Worm (Caenorhabditis elegans): ENCODE data around the gene F58D2.5.

F58D2.5 gene

DNA sequence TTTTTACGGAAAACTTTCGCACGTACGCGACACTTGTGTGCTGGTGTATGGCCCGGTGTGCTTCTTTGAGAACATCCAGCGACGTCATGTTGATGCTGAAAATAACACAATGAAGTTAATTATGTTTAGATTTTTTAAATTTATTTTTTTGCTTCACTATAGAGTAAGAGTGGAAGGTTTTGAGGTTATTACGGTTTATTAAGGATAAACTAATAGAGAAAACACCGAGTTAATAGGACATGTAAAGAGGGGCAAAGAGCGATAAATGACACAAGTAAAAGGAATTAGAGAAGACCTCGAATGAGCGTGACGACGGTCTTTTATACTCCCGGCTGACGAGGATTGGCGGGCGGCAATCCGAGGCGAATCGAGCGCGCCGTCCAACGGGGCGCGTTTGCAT is 4.2 kb downstream of the F58D2.5 start, which contains the start of gene F58D2.4:
Gene F58D2.4, minus strand, starts transcription at position 101 of the 400 bp plus-strand sequence.
- no peak for TF ChIP-seq unc-62 (GFP tag; optimal IDR thresholded peaks at IDR 0.05)

DNA sequence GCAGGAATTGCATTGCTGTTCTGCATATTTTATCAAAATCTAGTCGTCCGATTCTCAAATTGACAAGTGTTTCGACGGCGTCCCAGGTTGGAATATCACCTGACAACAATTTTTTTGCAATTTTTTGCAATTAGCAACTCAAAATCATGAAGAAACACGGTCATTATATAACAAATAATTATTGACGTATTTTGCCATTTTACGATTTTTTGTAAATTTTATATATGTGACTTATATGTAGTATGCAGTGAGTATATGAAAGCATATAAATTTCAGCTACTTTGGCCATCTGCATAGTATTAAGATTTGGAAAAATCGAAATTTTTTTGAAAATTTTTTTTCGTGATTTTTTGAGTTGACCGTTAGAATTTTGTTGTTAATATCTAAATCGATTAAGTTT is 12.4 kb downstream of the F58D2.5 start, which contains the start of gene F58D2.3:
Gene F58D2.3, minus strand, starts transcription at position 101 of the 400 bp plus-strand sequence.
- no peak for TF ChIP-seq unc-62 (GFP tag; optimal IDR thresholded peaks at IDR 0.05)

DNA sequence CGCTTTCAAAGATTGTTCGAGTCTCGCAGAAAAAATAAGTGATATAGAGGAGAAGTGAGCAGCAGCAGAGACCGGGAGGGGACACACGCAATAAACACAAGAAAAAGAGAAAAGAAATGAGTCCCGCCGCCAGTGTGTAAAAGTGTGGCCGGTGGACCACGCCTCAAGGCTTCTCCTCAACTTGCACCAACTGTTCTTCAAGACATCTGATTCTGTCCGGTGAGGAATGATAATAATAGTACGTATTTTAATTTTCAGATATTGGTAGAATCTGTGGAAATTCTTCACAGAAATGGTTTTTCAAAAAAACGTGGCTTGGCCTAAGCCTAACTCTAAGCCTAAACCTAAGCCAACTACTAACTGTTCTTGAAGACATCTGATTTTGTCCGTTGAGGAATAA is 13.8 kb downstream of the F58D2.5 start, which contains the start of gene lev-1:
Gene lev-1, minus strand, starts transcription at position 101 of the 400 bp plus-strand sequence.
- TF ChIP-seq unc-62 (GFP tag; optimal IDR thresholded peaks at IDR 0.05): no peak

DNA sequence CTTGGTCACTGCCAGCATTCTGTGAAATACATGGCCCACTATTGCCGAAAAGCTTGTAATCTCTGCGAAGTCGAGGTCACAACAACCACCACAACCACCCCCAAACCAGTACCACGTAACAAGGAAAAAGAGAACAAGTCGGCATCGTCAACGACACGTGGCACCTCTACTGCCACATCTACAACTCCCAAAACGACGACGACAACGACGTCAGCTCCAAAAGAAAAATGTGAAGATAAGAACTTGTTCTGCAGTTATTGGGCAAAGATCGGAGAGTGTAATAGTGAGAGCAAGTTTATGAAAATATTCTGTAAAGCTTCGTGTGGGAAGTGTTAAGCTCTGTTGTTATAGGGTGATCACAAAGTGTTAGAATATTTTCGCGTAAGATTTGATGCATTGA is 19.8 kb downstream of the F58D2.5 start:
- no peak for TF ChIP-seq unc-62 (GFP tag; optimal IDR thresholded peaks at IDR 0.05)

DNA sequence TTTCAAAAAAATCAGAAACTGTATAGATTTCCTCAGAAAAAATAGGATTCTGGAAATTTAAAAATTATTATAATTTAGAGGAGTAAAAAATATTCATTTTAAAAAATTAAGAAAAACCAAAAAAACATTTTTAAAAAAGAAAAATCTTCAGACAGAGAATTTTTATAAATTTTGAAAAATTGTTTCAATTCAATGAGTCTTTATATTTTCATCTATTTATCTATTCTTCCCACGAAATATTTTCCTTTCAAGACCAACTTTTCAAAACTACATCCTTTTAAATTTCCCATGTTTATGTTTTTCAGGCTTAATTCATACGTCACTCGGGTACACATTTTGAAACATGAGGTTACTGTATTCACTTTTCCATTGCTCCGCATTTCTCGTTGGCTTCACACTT is 22.9 kb downstream of the F58D2.5 start, which contains the start of gene nas-14:
Gene nas-14, plus strand, starts transcription at position 301 of the 400 bp plus-strand sequence.
- TF ChIP-seq unc-62 (GFP tag; optimal IDR thresholded peaks at IDR 0.05): no peak

DNA sequence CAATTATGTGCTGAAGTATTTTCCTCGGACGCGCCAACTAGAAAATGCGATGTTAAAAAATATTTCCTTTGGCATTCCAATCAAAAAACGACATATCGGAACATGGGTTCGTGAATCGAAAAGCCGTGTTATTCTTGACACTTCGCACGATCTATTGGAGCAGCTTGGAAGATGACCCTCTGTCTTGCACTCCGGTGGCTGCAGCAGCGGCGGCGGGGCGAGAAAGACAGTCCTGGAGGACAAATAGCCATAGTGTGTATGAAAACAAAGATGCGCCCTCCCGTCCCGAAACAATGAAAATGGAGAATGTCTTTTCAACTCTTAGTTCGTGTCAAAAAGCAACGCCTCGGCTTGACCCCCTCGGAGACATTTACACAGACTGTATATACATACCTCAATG is 25.6 kb downstream of the F58D2.5 start:
- TF ChIP-seq unc-62 (GFP tag; optimal IDR thresholded peaks at IDR 0.05): no peak

DNA sequence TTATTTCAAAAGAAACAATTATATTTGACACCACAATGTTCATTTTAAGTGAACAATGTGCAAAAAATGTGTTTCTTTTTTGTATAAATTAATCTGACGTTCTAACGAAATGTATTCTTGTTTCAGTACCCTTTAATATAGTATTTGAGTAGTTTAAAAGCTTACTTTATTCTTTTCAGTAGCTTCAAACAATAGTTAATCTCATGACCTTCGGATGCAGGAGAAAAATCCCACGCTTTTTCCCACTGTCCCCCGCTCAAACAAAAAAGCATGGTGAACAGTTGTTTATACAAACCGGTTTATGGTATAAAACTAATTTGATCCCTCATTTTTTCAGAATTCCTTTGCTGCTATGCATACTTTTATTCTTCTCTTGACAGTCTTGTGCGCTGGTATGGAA is 28.0 kb downstream of the F58D2.5 start, which contains the start of gene scl-14:
Gene scl-14, plus strand, starts transcription at position 301 of the 400 bp plus-strand sequence.
- no peak for TF ChIP-seq unc-62 (GFP tag; optimal IDR thresholded peaks at IDR 0.05)

DNA sequence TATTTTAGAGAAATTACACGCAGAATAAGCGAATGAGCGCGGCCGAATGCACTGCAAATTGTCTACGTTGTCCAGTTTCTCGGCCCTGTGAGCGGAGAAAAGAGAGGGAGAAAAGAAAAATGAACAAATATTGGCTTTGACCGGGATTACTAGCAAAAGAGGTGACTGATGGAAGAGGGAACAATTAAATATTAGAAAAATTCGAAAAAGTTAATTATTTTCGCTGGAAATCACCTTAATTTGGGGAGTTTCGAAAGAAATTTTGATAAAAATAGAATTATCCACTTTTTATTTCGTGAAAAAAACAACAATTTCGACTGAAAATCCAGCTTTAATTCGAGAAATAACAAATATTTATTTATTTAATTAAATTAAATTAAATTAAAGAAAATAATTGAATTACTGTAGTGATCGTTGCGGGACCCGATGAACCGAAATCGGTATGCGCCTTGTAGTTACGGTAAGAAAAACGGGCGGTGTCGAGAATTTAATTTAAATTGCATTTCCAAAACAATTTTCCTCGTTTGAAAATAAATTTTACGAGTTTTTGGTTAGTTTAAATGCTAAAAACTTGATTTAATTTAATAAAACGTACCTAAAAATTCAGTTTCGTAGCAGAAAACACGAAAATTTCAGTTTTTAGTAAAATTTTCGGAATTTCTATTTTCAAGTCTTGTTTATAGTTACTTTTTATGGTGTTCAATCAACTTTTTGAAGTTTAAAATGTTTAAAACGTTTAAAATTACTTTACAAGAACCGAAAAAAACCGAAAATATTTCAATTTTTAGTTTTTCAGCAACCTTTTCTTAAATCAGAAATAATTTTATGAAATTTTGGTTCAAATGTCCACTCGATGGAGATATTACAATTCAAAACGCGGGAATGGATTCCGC is 38.5 kb downstream of the F58D2.5 start, which contains the start of the genes crld-1 and msh-5:
Gene crld-1, minus strand, starts transcription at position 51 of the 893 bp plus-strand sequence.
Gene msh-5, plus strand, starts transcription at position 843 of the 893 bp plus-strand sequence.
- TF ChIP-seq unc-62 (GFP tag; optimal IDR thresholded peaks at IDR 0.05): no peak

DNA sequence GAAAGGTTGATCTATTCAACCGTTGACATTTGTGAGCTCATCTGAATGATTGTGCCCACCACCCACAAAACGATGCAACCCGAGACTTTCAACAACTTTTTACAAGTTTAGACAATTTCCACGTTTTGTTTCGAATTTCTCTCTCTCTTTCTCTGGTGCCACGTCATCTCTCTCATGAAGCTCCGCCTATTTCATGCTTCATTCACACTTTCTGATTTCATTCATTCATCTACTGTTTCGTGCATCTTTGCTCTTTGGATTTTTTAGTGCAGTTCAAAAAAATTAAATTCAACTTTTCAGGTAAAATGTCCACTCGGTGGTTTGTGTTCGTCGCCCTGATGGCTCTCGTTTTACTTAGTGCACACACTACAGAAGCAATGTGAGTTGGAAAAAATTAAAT is 43.9 kb downstream of the F58D2.5 start, which contains the start of gene nlp-79:
Gene nlp-79, plus strand, starts transcription at position 301 of the 400 bp plus-strand sequence.
- TF ChIP-seq unc-62 (GFP tag; optimal IDR thresholded peaks at IDR 0.05): no peak

DNA sequence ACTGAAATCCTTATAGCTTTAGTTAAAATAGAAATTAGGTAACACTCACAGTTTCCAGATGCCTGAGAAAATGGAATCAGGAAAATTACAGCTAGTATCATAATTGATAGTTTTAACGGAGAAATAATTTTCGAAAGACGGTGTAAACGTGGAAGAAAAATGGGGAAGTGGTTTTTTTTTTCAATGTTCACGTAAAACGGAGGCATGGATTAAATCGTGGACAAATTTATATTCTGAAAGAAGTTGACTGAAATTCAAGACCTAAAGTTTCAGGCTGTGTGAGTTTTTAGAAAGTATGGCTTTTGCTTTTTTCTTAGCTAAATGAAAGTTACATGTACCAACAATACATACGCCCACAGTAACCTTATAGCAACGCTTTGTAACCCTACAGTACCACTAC is 50.9 kb downstream of the F58D2.5 start, which contains the start of gene spe-43:
Gene spe-43, minus strand, starts transcription at position 101 of the 400 bp plus-strand sequence.
- TF ChIP-seq unc-62 (GFP tag; optimal IDR thresholded peaks at IDR 0.05): no peak

Measured in whole organism, dauer.